Fruit fly (Drosophila melanogaster) whole organism, adult: Measurements from ENCODE around the gene CG3655.

Experiments
- CG14711 ChIP-seq: fragments of 200-800 bp; sonication (Bioruptor generic); optimal IDR thresholded peaks from 2 replicates; lab custom pipeline; 2018; ENCODE audit warnings: missing biosample characterization, mild to moderate bottlenecking, missing genetic modification characterization, moderate library complexity
- CG7045 ChIP-seq: fragments of 200-800 bp; sonication (Bioruptor generic); optimal IDR thresholded peaks from 2 replicates; lab custom pipeline; 2017; ENCODE audit warnings: missing biosample characterization, mild to moderate bottlenecking, missing genetic modification characterization
- CG7101 ChIP-seq: fragments of 200-800 bp; sonication (Bioruptor generic); optimal IDR thresholded peaks from 2 replicates; lab custom pipeline; 2018; ENCODE audit warnings: missing biosample characterization, mild to moderate bottlenecking, missing genetic modification characterization, moderate library complexity
- cic ChIP-seq: fragments of 200-800 bp; sonication (Bioruptor generic); optimal IDR thresholded peaks from 2 replicates; lab custom pipeline; 2017; ENCODE audit warnings: missing biosample characterization, mild to moderate bottlenecking, missing genetic modification characterization, moderate library complexity
- pad ChIP-seq: fragments of 200-800 bp; sonication (Bioruptor generic); optimal IDR thresholded peaks from 3 replicates; lab custom pipeline; 2017; ENCODE audit warnings: missing biosample characterization, missing genetic modification characterization, mild to moderate bottlenecking, moderate library complexity, missing genetic modification reagents

- TF ChIP-seq pad (GFP tag; lab: Kevin White, UChicago) (no peak), CG14711 (tag; lab: Kevin White, UChicago) (no peak), CG7045 (GFP tag; lab: Kevin White, UChicago) (no peak), cic (GFP tag; lab: Kevin White, UChicago) (no peak), CG7101 (tag; lab: Kevin White, UChicago) (no peak)
These were observed 10.6 kb upstream of the CG3655 start, which contains the start of gene CG14628 for dm6 chrX:1145344-1145743.
